Worm (Caenorhabditis elegans) whole organism, L3 larva: ENCODE data around the gene Y51H7C.3.

Source experiments
- ceh-28 ChIP-seq: fragments of 150-350 bp; optimal IDR thresholded peaks from 2 replicates; lab custom pipeline; 2014; ENCODE audit warnings: missing biosample characterization, missing genetic modification reagents, missing genetic modification characterization
- fkh-10 ChIP-seq: sonication (generic microtip); optimal IDR thresholded peaks from 2 replicates; lab custom pipeline; 2017; ENCODE audit warnings: missing biosample characterization, missing genetic modification reagents, missing genetic modification characterization

- TF ChIP-seq ceh-28 (tag; lab: Kevin White, UChicago) (no peak), fkh-10 (GFP tag; lab: Kevin White, UChicago) (no peak)
These were observed 39.7 kb downstream of the Y51H7C.3 start for ce11 chrII:1477975-1478374.
